Worm (Caenorhabditis elegans) whole organism, early embryonic: ENCODE measurements around the gene psmd-9.

Experiments used
- aly-1 ChIP-seq: sonication (generic microtip); optimal IDR thresholded peaks from 2 replicates; lab custom pipeline; 2016; ENCODE audit warnings: missing genetic modification characterization, missing compliant biosample characterization
- ama-1 ChIP-seq: fragments of 150-350 bp; optimal IDR thresholded peaks from 2 replicates; lab custom pipeline; 2014
- ceh-13 ChIP-seq: fragments of 200-800 bp; sonication (Bioruptor generic); optimal IDR thresholded peaks from 2 replicates; lab custom pipeline; 2018; ENCODE audit warnings: mild to moderate bottlenecking, missing genetic modification characterization, missing compliant biosample characterization
- ceh-36 ChIP-seq: sonication (generic microtip); optimal IDR thresholded peaks from 2 replicates; lab custom pipeline; 2016; ENCODE audit warnings: missing genetic modification characterization, inconsistent platforms, missing compliant biosample characterization
- ets-7 ChIP-seq: sonication (generic microtip); optimal IDR thresholded peaks from 2 replicates; lab custom pipeline; 2016; ENCODE audit warnings: missing genotype, missing genetic modification characterization, missing compliant biosample characterization
- hmbx-1 ChIP-seq: sonication (generic microtip); optimal IDR thresholded peaks from 2 replicates; lab custom pipeline; 2016; ENCODE audit warnings: mild to moderate bottlenecking, missing genetic modification characterization, missing compliant biosample characterization
- hmg-4 ChIP-seq: fragments of 200-800 bp; sonication (Bioruptor generic); optimal IDR thresholded peaks from 2 replicates; lab custom pipeline; 2018; ENCODE audit warnings: mild to moderate bottlenecking, missing genetic modification characterization, missing compliant biosample characterization
- hnd-1 ChIP-seq: sonication (generic microtip); optimal IDR thresholded peaks from 2 replicates; lab custom pipeline; 2016; ENCODE audit warnings: missing genetic modification characterization, missing compliant biosample characterization
- sea-1 ChIP-seq: fragments of 200-800 bp; sonication (Bioruptor generic); conservative IDR thresholded peaks from 2 replicates; pipeline ENCODE4 v1.3.6; 2022; ENCODE audit warnings: missing genetic modification characterization, missing compliant biosample characterization
- tbx-37 ChIP-seq: fragments of 200-800 bp; sonication (Bioruptor generic); conservative IDR thresholded peaks from 2 replicates; pipeline ENCODE4 v1.3.6; 2022; ENCODE audit warnings: missing genetic modification reagents, missing genetic modification characterization, missing compliant biosample characterization
- tra-4 ChIP-seq: sonication (generic microtip); optimal IDR thresholded peaks from 2 replicates; lab custom pipeline; 2017; ENCODE audit warnings: missing genetic modification characterization, missing compliant biosample characterization

DNA sequence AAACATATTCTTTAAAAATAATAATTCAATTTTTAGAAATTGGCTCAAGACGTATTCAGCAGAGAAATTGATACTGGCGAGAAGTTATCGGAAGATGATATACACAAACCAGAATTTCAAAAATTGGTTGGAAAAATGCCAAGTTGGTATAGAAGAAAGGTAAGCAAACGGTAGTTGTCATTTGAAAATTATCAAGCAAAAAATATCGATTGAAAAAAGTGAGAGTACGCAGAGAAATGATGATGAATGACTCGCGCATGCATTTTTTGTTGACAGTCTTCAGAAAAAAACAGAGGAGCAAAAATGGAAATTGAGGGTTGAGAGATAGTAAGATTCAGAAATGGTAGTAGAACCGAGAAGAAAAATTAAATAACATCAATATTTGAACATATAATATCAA lies 31.1 kb downstream of the psmd-9 start:
- no peak for TF ChIP-seq ceh-36 (tag; lab: Kevin White, UChicago)
- TF ChIP-seq ceh-13 (GFP tag; lab: Kevin White, UChicago) = no peak
- TF ChIP-seq ama-1 (lab: Kevin White, UChicago) = no peak
- TF ChIP-seq sea-1 (GFP tag; lab: Robert Waterston, UW) = no peak
- no peak for TF ChIP-seq ets-7
- TF ChIP-seq aly-1 (tag; lab: Kevin White, UChicago) = no peak
- no peak for TF ChIP-seq hnd-1 (tag; lab: Kevin White, UChicago)
- no peak for TF ChIP-seq hmg-4 (GFP tag; lab: Kevin White, UChicago)
- no peak for TF ChIP-seq hmbx-1 (tag; lab: Kevin White, UChicago)
- TF ChIP-seq tra-4 (tag; lab: Kevin White, UChicago) = no peak
- no peak for TF ChIP-seq tbx-37
